Fruit fly (Drosophila melanogaster) whole organism, embryonic: ENCODE data around the gene CG8173.

Source experiments
- Awh ChIP-seq: fragments of 200-800 bp; sonication (Bioruptor generic); IDR thresholded peaks from 2 replicates; pipeline ENCODE4, ENCODE4 v1.3.6; 2022; ENCODE audit warnings: missing biosample characterization, missing genetic modification characterization
- BtbVII ChIP-seq: fragments of 200-800 bp; sonication (Bioruptor generic); optimal IDR thresholded peaks from 3 replicates; lab custom pipeline; 2017; ENCODE audit warnings: missing biosample characterization, mild to moderate bottlenecking, missing genetic modification characterization
- CG11247 ChIP-seq: fragments of 200-800 bp; sonication (Bioruptor generic); IDR thresholded peaks from 2 replicates; pipeline ENCODE4 v1.3.6; 2022; ENCODE audit warnings: missing biosample characterization, missing genetic modification characterization
- CG11398 ChIP-seq: fragments of 200-800 bp; sonication (Bioruptor generic); optimal IDR thresholded peaks from 2 replicates; lab custom pipeline; 2016; ENCODE audit warnings: missing biosample characterization, missing genetic modification characterization
- CG13424 ChIP-seq: fragments of 200-800 bp; sonication (Bioruptor generic); optimal IDR thresholded peaks from 2 replicates; lab custom pipeline; 2019; ENCODE audit warnings: missing biosample characterization, mild to moderate bottlenecking, missing genetic modification characterization, moderate library complexity
- CG14441 ChIP-seq: fragments of 200-800 bp; sonication (Bioruptor generic); IDR thresholded peaks from 2 replicates; pipeline ENCODE4 v1.3.6; 2022; ENCODE audit warnings: missing biosample characterization, missing genetic modification characterization
- CG17829 ChIP-seq: fragments of 200-800 bp; optimal IDR thresholded peaks from 2 replicates; lab custom pipeline; 2019; ENCODE audit warnings: missing biosample characterization, mild to moderate bottlenecking, missing genetic modification characterization, moderate library complexity
- CG2120 ChIP-seq: fragments of 200-800 bp; sonication (Bioruptor generic); optimal IDR thresholded peaks from 3 replicates; lab custom pipeline; 2016; ENCODE audit warnings: missing biosample characterization, missing genetic modification characterization
- CG2678 ChIP-seq: fragments of 200-800 bp; sonication (Bioruptor generic); optimal IDR thresholded peaks from 3 replicates; lab custom pipeline; 2019; ENCODE audit warnings: missing biosample characterization, mild to moderate bottlenecking, missing genetic modification characterization, moderate library complexity
- CG2712 ChIP-seq: fragments of 200-800 bp; optimal IDR thresholded peaks from 3 replicates; lab custom pipeline; 2019; ENCODE audit warnings: missing biosample characterization, mild to moderate bottlenecking, missing genetic modification characterization, moderate library complexity
- CG31388 ChIP-seq: fragments of 200-800 bp; sonication (Bioruptor generic); optimal IDR thresholded peaks from 2 replicates; lab custom pipeline; 2016; ENCODE audit warnings: missing biosample characterization, missing genetic modification characterization
- CG32772 ChIP-seq: fragments of 200-800 bp; sonication (Bioruptor generic); IDR thresholded peaks from 2 replicates; pipeline ENCODE4 v1.3.6; 2022; ENCODE audit warnings: missing biosample characterization, missing genetic modification characterization
- CG33213 ChIP-seq: fragments of 200-800 bp; sonication (Bioruptor generic); optimal IDR thresholded peaks from 3 replicates; lab custom pipeline; 2016; ENCODE audit warnings: missing biosample characterization, missing genetic modification characterization
- CG3838 ChIP-seq: fragments of 200-800 bp; sonication (Bioruptor generic); optimal IDR thresholded peaks from 3 replicates; lab custom pipeline; 2016; ENCODE audit warnings: missing biosample characterization, missing genetic modification characterization
- CG43689 ChIP-seq: fragments of 200-800 bp; sonication (Bioruptor generic); IDR thresholded peaks from 2 replicates; pipeline ENCODE4 v1.3.6; 2022; ENCODE audit warnings: missing biosample characterization, missing genetic modification characterization
- CG4854 ChIP-seq: fragments of 200-800 bp; sonication (Bioruptor generic); optimal IDR thresholded peaks from 2 replicates; lab custom pipeline; 2016; ENCODE audit warnings: missing biosample characterization, missing genetic modification characterization, inconsistent platforms
- CG7745 ChIP-seq: fragments of 200-800 bp; sonication (Bioruptor generic); optimal IDR thresholded peaks from 2 replicates; lab custom pipeline; 2018; ENCODE audit warnings: missing biosample characterization, mild to moderate bottlenecking, missing genetic modification characterization, moderate library complexity
- CG7928 ChIP-seq: fragments of 200-800 bp; sonication (Bioruptor generic); optimal IDR thresholded peaks from 2 replicates; lab custom pipeline; 2017; ENCODE audit warnings: missing biosample characterization, mild to moderate bottlenecking, missing genetic modification characterization
- D19B ChIP-seq: fragments of 200-800 bp; sonication (Bioruptor generic); optimal IDR thresholded peaks from 2 replicates; lab custom pipeline; 2017; ENCODE audit warnings: missing biosample characterization, mild to moderate bottlenecking, missing genetic modification characterization
- Deaf1 ChIP-seq: fragments of 200-800 bp; optimal IDR thresholded peaks from 3 replicates; lab custom pipeline; 2019; ENCODE audit warnings: missing biosample characterization, mild to moderate bottlenecking, missing genetic modification characterization, moderate library complexity
- Ets65A ChIP-seq: fragments of 200-800 bp; sonication (Bioruptor generic); peaks from one replicate; lab custom pipeline; 2016; ENCODE audit warnings: missing biosample characterization, missing genetic modification characterization
- Fer2 ChIP-seq: fragments of 200-800 bp; sonication (Bioruptor generic); optimal IDR thresholded peaks from 2 replicates; lab custom pipeline; 2018; ENCODE audit warnings: missing biosample characterization, mild to moderate bottlenecking, missing genetic modification characterization, moderate library complexity
- HLHmδ ChIP-seq: fragments of 200-800 bp; sonication (Bioruptor generic); optimal IDR thresholded peaks from 2 replicates; lab custom pipeline; 2018; ENCODE audit warnings: missing biosample characterization, mild to moderate bottlenecking, missing genetic modification characterization, moderate library complexity
- HmgZ ChIP-seq: fragments of 200-800 bp; sonication (Bioruptor generic); optimal IDR thresholded peaks from 2 replicates; lab custom pipeline; 2018; ENCODE audit warnings: missing biosample characterization, mild to moderate bottlenecking, missing genetic modification characterization
- MESR4 ChIP-seq: fragments of 200-800 bp; sonication (Bioruptor generic); optimal IDR thresholded peaks from 2 replicates; lab custom pipeline; 2018; ENCODE audit warnings: missing biosample characterization, mild to moderate bottlenecking, missing genetic modification characterization, moderate library complexity
- Med ChIP-seq: fragments of 200-800 bp; sonication (Bioruptor generic); peaks from one replicate; lab custom pipeline; 2016; ENCODE audit warnings: missing biosample characterization, missing genetic modification characterization, mild to moderate bottlenecking, inconsistent platforms, moderate library complexity
- NC2β ChIP-seq: fragments of 200-800 bp; sonication (Bioruptor generic); optimal IDR thresholded peaks from 2 replicates; lab custom pipeline; 2016; ENCODE audit warnings: missing biosample characterization, missing genetic modification characterization
- Sin3A ChIP-seq: fragments of >200 bp; optimal IDR thresholded peaks from 2 replicates; lab custom pipeline; 2018
- Sox102F ChIP-seq: fragments of 200-800 bp; sonication (Bioruptor generic); optimal IDR thresholded peaks from 2 replicates; lab custom pipeline; 2018; ENCODE audit warnings: missing biosample characterization, mild to moderate bottlenecking, missing genetic modification characterization, moderate library complexity
- Trl ChIP-seq, 3 experiments: fragments of >200 bp in 2 of 3; fragments of 200-800 bp in 1 of 3; sonication (Bioruptor generic) in 1 of 3; optimal IDR thresholded peaks; 2 replicates in 1 of 3; 3 replicates in 2 of 3; lab custom pipeline; 2016 to 2017; ENCODE audit warnings: missing biosample characterization in 1 of 3, missing genetic modification characterization in 1 of 3
- amos ChIP-seq: fragments of 200-800 bp; sonication (Bioruptor generic); IDR thresholded peaks from 2 replicates; pipeline ENCODE4 v1.3.6; 2022; ENCODE audit warnings: missing biosample characterization, missing genetic modification characterization; ENCODE audit not compliant: partially characterized antibody
- ash1 ChIP-seq: fragments of 200-800 bp; sonication (Bioruptor generic); optimal IDR thresholded peaks from 2 replicates; lab custom pipeline; 2018; ENCODE audit warnings: missing biosample characterization, mild to moderate bottlenecking, missing genetic modification characterization
- az2 ChIP-seq: fragments of 200-800 bp; sonication (Bioruptor generic); optimal IDR thresholded peaks from 3 replicates; lab custom pipeline; 2016; ENCODE audit warnings: missing biosample characterization, missing genetic modification characterization
- bab2 ChIP-seq: fragments of 200-800 bp; sonication (Bioruptor generic); optimal IDR thresholded peaks from 2 replicates; lab custom pipeline; 2016; ENCODE audit warnings: missing biosample characterization, missing genetic modification characterization
- bowl ChIP-seq: fragments of 200-800 bp; sonication (Bioruptor generic); IDR thresholded peaks from 2 replicates; pipeline ENCODE4 v1.3.6; 2022; ENCODE audit warnings: missing biosample characterization, missing genetic modification characterization
- dan ChIP-seq: fragments of 200-800 bp; sonication (Bioruptor generic); IDR thresholded peaks from 2 replicates; pipeline ENCODE4 v1.3.6; 2022; ENCODE audit warnings: missing biosample characterization, missing genetic modification characterization
- dati ChIP-seq: fragments of 200-800 bp; sonication (Bioruptor generic); IDR thresholded peaks from 2 replicates; pipeline ENCODE4 v1.3.6; 2022; ENCODE audit warnings: missing biosample characterization, missing genetic modification characterization
- dm ChIP-seq: fragments of 200-800 bp; sonication (Bioruptor generic); optimal IDR thresholded peaks from 3 replicates; lab custom pipeline; 2016; ENCODE audit warnings: missing biosample characterization, missing genetic modification characterization
- en ChIP-seq: fragments of 200-800 bp; sonication (Bioruptor generic); optimal IDR thresholded peaks from 2 replicates; lab custom pipeline; 2016; ENCODE audit warnings: missing biosample characterization, missing genetic modification characterization
- fru ChIP-seq: fragments of >200 bp; optimal IDR thresholded peaks from 2 replicates; lab custom pipeline; 2017
- gro ChIP-seq: fragments of 200-800 bp; sonication (Bioruptor generic); optimal IDR thresholded peaks from 2 replicates; lab custom pipeline; 2016; ENCODE audit warnings: missing biosample characterization, missing genetic modification characterization
- gsb ChIP-seq: fragments of 200-800 bp; sonication (Bioruptor generic); IDR thresholded peaks from 2 replicates; pipeline ENCODE4 v1.3.6; 2022; ENCODE audit warnings: missing biosample characterization, missing genetic modification characterization
- her ChIP-seq: fragments of 200-800 bp; sonication (Bioruptor generic); optimal IDR thresholded peaks from 2 replicates; lab custom pipeline; 2016; ENCODE audit warnings: missing biosample characterization, missing genetic modification characterization
- jumu ChIP-seq: fragments of 200-800 bp; sonication (Bioruptor generic); optimal IDR thresholded peaks from 3 replicates; lab custom pipeline; 2016; ENCODE audit warnings: missing biosample characterization, missing genetic modification characterization
- kay ChIP-seq: fragments of 200-800 bp; sonication (Bioruptor generic); optimal IDR thresholded peaks from 2 replicates; lab custom pipeline; 2016; ENCODE audit warnings: missing biosample characterization, missing genetic modification characterization
- lilli ChIP-seq: fragments of 200-800 bp; sonication (Bioruptor generic); optimal IDR thresholded peaks from 3 replicates; lab custom pipeline; 2016; ENCODE audit warnings: missing biosample characterization, missing genetic modification characterization
- mam ChIP-seq: fragments of 200-800 bp; sonication (Bioruptor generic); optimal IDR thresholded peaks from 3 replicates; lab custom pipeline; 2016; ENCODE audit warnings: missing biosample characterization, missing genetic modification characterization
- nau ChIP-seq: fragments of 200-800 bp; sonication (Bioruptor generic); optimal IDR thresholded peaks from 3 replicates; lab custom pipeline; 2017; ENCODE audit warnings: missing biosample characterization, mild to moderate bottlenecking, missing genetic modification characterization, missing genetic modification reagents
- prd ChIP-seq, 3 experiments: fragments of >200 bp in 2 of 3; fragments of 200-800 bp in 1 of 3; sonication (Bioruptor generic) in 1 of 3; optimal IDR thresholded peaks in 2 of 3; IDR thresholded peaks in 1 of 3; 2 replicates in 2 of 3; 3 replicates in 1 of 3; pipeline versions ENCODE4 v1.3.6 to Lab custom; 2017 to 2022; ENCODE audit warnings: missing biosample characterization in 1 of 3, missing genetic modification characterization in 1 of 3
- sd ChIP-seq: fragments of 200-800 bp; sonication (Bioruptor generic); optimal IDR thresholded peaks from 3 replicates; lab custom pipeline; 2018; ENCODE audit warnings: missing biosample characterization, mild to moderate bottlenecking, missing genetic modification characterization, moderate library complexity
- sens-2 ChIP-seq: fragments of 200-800 bp; sonication (Bioruptor generic); IDR thresholded peaks from 2 replicates; pipeline ENCODE4 v1.3.6; 2022; ENCODE audit warnings: missing biosample characterization, missing genetic modification characterization
- ttk ChIP-seq: fragments of 200-800 bp; sonication (Bioruptor generic); IDR thresholded peaks from 2 replicates; pipeline ENCODE4 v2.1.2; 2022; ENCODE audit warnings: missing biosample characterization, missing genetic modification characterization

Gene CG8173

DNA sequence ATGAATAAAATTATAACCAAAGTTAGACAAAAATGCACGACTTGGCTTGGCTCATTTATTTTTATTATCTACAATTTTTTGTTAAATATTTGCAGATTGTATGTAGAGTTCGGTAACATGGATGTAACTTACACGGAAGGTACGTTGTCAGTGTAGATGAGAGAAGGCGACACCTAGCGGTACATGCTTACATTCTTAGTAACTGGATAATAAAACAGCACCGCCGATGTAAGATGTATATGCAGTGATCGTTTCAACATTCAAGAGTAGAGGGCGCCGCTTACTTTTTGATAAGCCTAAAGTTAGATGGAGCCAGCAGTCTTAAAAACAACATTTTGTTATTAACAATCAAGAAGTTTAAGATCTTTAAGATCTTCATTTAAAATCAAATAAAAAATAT is 42.2 kb upstream of the CG8173 start (continued):
- TF ChIP-seq her (GFP tag; lab: Kevin White, UChicago) = peak; percentile 43
- TF ChIP-seq ttk (GFP tag; lab: Robert Waterston, UW) = no peak
- TF ChIP-seq prd (optimal IDR thresholded peaks at IDR 0.05; lab: Kevin White, UChicago) = no peak
- TF ChIP-seq prd (GFP tag; IDR thresholded peaks at IDR 0.05; lab: Robert Waterston, UW) = peak; percentile 55; the same call in 1 of the 3 replicates
- TF ChIP-seq HmgZ (tag; lab: Kevin White, UChicago) = peak; percentile 66
- TF ChIP-seq Sox102F (GFP tag; lab: Kevin White, UChicago) = peak; percentile 53
- TF ChIP-seq CG2712 (tag; lab: Kevin White, UChicago) = peak; percentile 50
- peak; percentile 3 for TF ChIP-seq CG31388 (GFP tag; lab: Kevin White, UChicago)
- TF ChIP-seq CG43689 (GFP tag; lab: Robert Waterston, UW) = no peak
- no peak for TF ChIP-seq CG7745 (tag; lab: Kevin White, UChicago)
- no peak for TF ChIP-seq sens-2 (GFP tag; lab: Robert Waterston, UW)
- peak; percentile 21 for TF ChIP-seq jumu
- TF ChIP-seq BtbVII = no peak
- TF ChIP-seq CG13424 = peak; percentile 36
- TF ChIP-seq D19B = no peak
- TF ChIP-seq en (GFP tag; lab: Kevin White, UChicago) = no peak
- TF ChIP-seq Med = peak; percentile 94
- peak; percentile 56 for TF ChIP-seq az2 (GFP tag; lab: Kevin White, UChicago)
- TF ChIP-seq sd = peak; percentile 77
- TF ChIP-seq CG17829 (tag; lab: Kevin White, UChicago) = peak; percentile 72
- TF ChIP-seq Awh (GFP tag; lab: Robert Waterston, UW) = no peak
- TF ChIP-seq Trl (optimal IDR thresholded peaks at IDR 0.05; lab: Kevin White, UChicago) = no peak
- TF ChIP-seq Trl (GFP tag; optimal IDR thresholded peaks at IDR 0.05; lab: Kevin White, UChicago) = peak; percentile 37
- TF ChIP-seq CG3838 = no peak
- no peak for TF ChIP-seq CG11398 (GFP tag; lab: Kevin White, UChicago)
- no peak for TF ChIP-seq NC2β (GFP tag; lab: Kevin White, UChicago)
- TF ChIP-seq bowl (GFP tag; lab: Robert Waterston, UW) = no peak
- no peak for TF ChIP-seq dan
- peak; percentile 35 for TF ChIP-seq gro (GFP tag; lab: Kevin White, UChicago)
- TF ChIP-seq mam (GFP tag; lab: Kevin White, UChicago) = peak; percentile 61
- TF ChIP-seq CG2678 (tag; lab: Kevin White, UChicago) = no peak
- no peak for TF ChIP-seq HLHmδ (GFP tag; lab: Kevin White, UChicago)
- TF ChIP-seq ash1 (GFP tag; lab: Kevin White, UChicago) = no peak
- no peak for TF ChIP-seq Deaf1 (tag; lab: Kevin White, UChicago)
- peak; percentile 50 for TF ChIP-seq bab2 (GFP tag; lab: Kevin White, UChicago)
- TF ChIP-seq dati = no peak
- no peak for TF ChIP-seq CG4854 (GFP tag; lab: Kevin White, UChicago)
- TF ChIP-seq CG14441 (GFP tag; lab: Robert Waterston, UW) = 0 out of 2 replicates have a peak, but pooled peaks have one; percentile 21
- TF ChIP-seq dm (GFP tag; lab: Kevin White, UChicago) = no peak
- no peak for TF ChIP-seq Sin3A (lab: Kevin White, UChicago)
- peak; percentile 52 for TF ChIP-seq CG33213 (GFP tag; lab: Kevin White, UChicago)
- TF ChIP-seq gsb (GFP tag; lab: Robert Waterston, UW) = no peak
- peak; percentile 59 for TF ChIP-seq CG11247 (GFP tag; lab: Robert Waterston, UW)
- TF ChIP-seq CG7928 = no peak
- no peak for TF ChIP-seq fru (lab: Kevin White, UChicago)
- no peak for TF ChIP-seq kay (GFP tag; lab: Kevin White, UChicago)
- TF ChIP-seq amos (GFP tag; lab: Robert Waterston, UW) = peak; percentile 75
- TF ChIP-seq nau = no peak
- peak; percentile 63 for TF ChIP-seq CG2120
- no peak for TF ChIP-seq MESR4 (GFP tag; lab: Kevin White, UChicago)
- TF ChIP-seq CG32772 (GFP tag; lab: Robert Waterston, UW) = peak; percentile 41
- TF ChIP-seq Ets65A = peak; percentile 95
- TF ChIP-seq lilli (GFP tag; lab: Kevin White, UChicago) = peak; percentile 44
- no peak for TF ChIP-seq Fer2
